Worm (Caenorhabditis elegans) whole organism, midembryonic: ENCODE results near the gene Y37D8A.5.

Experiments
- T22C8.4 ChIP-seq: fragments of 200-800 bp; sonication (Bioruptor generic); IDR thresholded peaks from 2 replicates; pipeline ENCODE4 v1.3.6; 2022; ENCODE audit warnings: missing genetic modification characterization, missing compliant biosample characterization
- flt-1 ChIP-seq: fragments of 200-800 bp; sonication (Bioruptor generic); IDR thresholded peaks from 2 replicates; pipeline ENCODE4 v1.3.6; 2022; ENCODE audit warnings: missing genetic modification characterization, missing compliant biosample characterization
- klf-2 ChIP-seq: fragments of 200-800 bp; sonication (Bioruptor generic); conservative IDR thresholded peaks from 2 replicates; pipeline ENCODE4 v1.3.6; 2022; ENCODE audit warnings: missing genetic modification reagents, missing genetic modification characterization, missing compliant biosample characterization
- ref-1 ChIP-seq: fragments of 200-800 bp; sonication (Bioruptor generic); conservative IDR thresholded peaks from 2 replicates; pipeline ENCODE4 v1.3.6; 2022; ENCODE audit warnings: missing genetic modification reagents, missing genetic modification characterization, missing compliant biosample characterization
- tab-1 ChIP-seq: fragments of 200-800 bp; sonication (Bioruptor generic); IDR thresholded peaks from 2 replicates; pipeline ENCODE4 v1.3.6; 2022; ENCODE audit warnings: missing genetic modification characterization, missing compliant biosample characterization

- TF ChIP-seq tab-1 (no peak), klf-2 (GFP tag; lab: Robert Waterston, UW) (no peak), T22C8.4 (GFP tag; lab: Robert Waterston, UW) (no peak), flt-1 (GFP tag; lab: Robert Waterston, UW) (no peak), ref-1 (GFP tag; lab: Robert Waterston, UW) (no peak)
These were observed 25.4 kb upstream of the Y37D8A.5 start for ce11 chrIII:12880704-12881103.
